Worm (Caenorhabditis elegans) whole organism, L3 larva: ENCODE measurements around the gene F49E2.5.
A peak's percentile ranks its signal among the peaks of the same experiment; 100 is the strongest.

Experiments used
- ceh-28 ChIP-seq: fragments of 150-350 bp; optimal IDR thresholded peaks from 2 replicates; lab custom pipeline; 2014; ENCODE audit warnings: missing biosample characterization, missing genetic modification reagents, missing genetic modification characterization
- daf-12 ChIP-seq: fragments of 150-350 bp; optimal IDR thresholded peaks from 2 replicates; lab custom pipeline; 2014; ENCODE audit warnings: missing biosample characterization, missing genetic modification reagents, missing genetic modification characterization
- elt-1 ChIP-seq: fragments of 150-350 bp; optimal IDR thresholded peaks from 2 replicates; lab custom pipeline; 2014; ENCODE audit warnings: missing biosample characterization, missing genetic modification characterization
- lin-15B ChIP-seq: fragments of 150-350 bp; optimal IDR thresholded peaks from 2 replicates; lab custom pipeline; 2014; ENCODE audit warnings: missing biosample characterization, missing genetic modification characterization
- lin-39 ChIP-seq: fragments of 150-350 bp; optimal IDR thresholded peaks from 2 replicates; lab custom pipeline; 2018; ENCODE audit warnings: missing biosample characterization, missing genetic modification reagents, missing genetic modification characterization
- nhr-11 ChIP-seq: fragments of 150-350 bp; optimal IDR thresholded peaks from 2 replicates; lab custom pipeline; 2014; ENCODE audit warnings: missing biosample characterization, missing genetic modification characterization
- nhr-77 ChIP-seq: fragments of 150-350 bp; optimal IDR thresholded peaks from 2 replicates; lab custom pipeline; 2014; ENCODE audit warnings: missing biosample characterization, missing genetic modification characterization
- pha-4 ChIP-seq: fragments of 150-350 bp; optimal IDR thresholded peaks from 2 replicates; lab custom pipeline; 2014; ENCODE audit warnings: missing biosample characterization, missing genetic modification reagents, missing genetic modification characterization
- pqm-1 ChIP-seq: fragments of 150-350 bp; optimal IDR thresholded peaks from 2 replicates; lab custom pipeline; 2017; ENCODE audit warnings: missing biosample characterization, missing genetic modification characterization, inconsistent platforms
- snpc-4 ChIP-seq: fragments of 150-350 bp; optimal IDR thresholded peaks from 2 replicates; lab custom pipeline; 2014; ENCODE audit warnings: missing biosample characterization, missing genetic modification characterization
- unc-62 ChIP-seq: fragments of 150-350 bp; sonication (generic microtip); optimal IDR thresholded peaks from 4 replicates; lab custom pipeline; 2014; ENCODE audit warnings: missing biosample characterization, missing genetic modification reagents, missing genetic modification characterization
- zag-1 ChIP-seq: fragments of 150-350 bp; optimal IDR thresholded peaks from 2 replicates; lab custom pipeline; 2014; ENCODE audit warnings: missing biosample characterization, missing genetic modification characterization

- TF ChIP-seq nhr-11 (tag; lab: Kevin White, UChicago) (no peak), pha-4 (tag; lab: Kevin White, UChicago) (peak; percentile 35), ceh-28 (no peak), daf-12 (tag; lab: Kevin White, UChicago) (no peak), elt-1 (tag; lab: Kevin White, UChicago) (no peak), zag-1 (tag; lab: Kevin White, UChicago) (no peak), pqm-1 (tag; lab: Kevin White, UChicago) (no peak), lin-39 (tag; lab: Kevin White, UChicago) (no peak), unc-62 (GFP tag; lab: Kevin White, UChicago) (no peak), snpc-4 (tag; lab: Kevin White, UChicago) (no peak), lin-15B (tag; lab: Kevin White, UChicago) (no peak), nhr-77 (tag; lab: Kevin White, UChicago) (no peak)
Measured at ce11 chrX:9560931-9561330, 17.5 kb downstream of the F49E2.5 start.
